Worm (Caenorhabditis elegans): Measurements from ENCODE around the gene M03C11.9.

Gene M03C11.9

ce11 chrIII:10367355-10367909, 24.1 kb downstream of the M03C11.9 start:
- TF ChIP-seq dpff-1 (tag; optimal IDR thresholded peaks at IDR 0.05) (no peak), ztf-6 (GFP tag; IDR thresholded peaks at IDR 0.05) (no peak), mcd-1 (GFP tag; IDR thresholded peaks at IDR 0.05) (no peak), egl-44 (GFP tag; IDR thresholded peaks at IDR 0.05) (no peak), K12H6.12 (tag; optimal IDR thresholded peaks at IDR 0.05) (peak; percentile 44), ceh-27 (GFP tag; optimal IDR thresholded peaks at IDR 0.05) (peak; percentile 4), hsf-1 (GFP tag; IDR thresholded peaks at IDR 0.05) (no peak), Y56A3A.18 (GFP tag; IDR thresholded peaks at IDR 0.05) (no peak), snpc-1.1 (tag; optimal IDR thresholded peaks at IDR 0.05; ENCODE audit: insufficient read depth) (no peak), snpc-3.4 (tag; optimal IDR thresholded peaks at IDR 0.05) (no peak)

ce11 chrIII:10364656-10365055, 26.9 kb downstream of the M03C11.9 start, which contains the start of gene tbc-8:
tbc-8 (plus strand) TSS chrIII:10364956.
- TF ChIP-seq akir-1 (GFP tag; optimal IDR thresholded peaks at IDR 0.05) (no peak), pha-4 (tag; optimal IDR thresholded peaks at IDR 0.05) (no peak), ztf-28 (GFP tag; IDR thresholded peaks at IDR 0.05) (no peak), ceh-79 (tag; optimal IDR thresholded peaks at IDR 0.05) (no peak), lir-1 (GFP tag; conservative IDR thresholded peaks at IDR 0.05) (no peak), hrde-1 (tag; optimal IDR thresholded peaks at IDR 0.05; ENCODE audit: borderline replicate concordance) (no peak), tbp1 (GFP tag; optimal IDR thresholded peaks at IDR 0.05) (no peak), ccch-3 (GFP tag; optimal IDR thresholded peaks at IDR 0.05) (no peak), snpc-1.1 (tag; optimal IDR thresholded peaks at IDR 0.05; ENCODE audit: insufficient read depth) (no peak), madf-3 (GFP tag; IDR thresholded peaks at IDR 0.05) (no peak), ekl-4 (GFP tag; IDR thresholded peaks at IDR 0.05) (no peak), F10E7.11 (tag; optimal IDR thresholded peaks at IDR 0.05) (no peak)

- TF ChIP-seq hrde-1 (tag; optimal IDR thresholded peaks at IDR 0.05; ENCODE audit: borderline replicate concordance) (no peak), zim-3 (tag; optimal IDR thresholded peaks at IDR 0.05) (no peak), tbx-9 (tag; optimal IDR thresholded peaks at IDR 0.05; ENCODE audit: borderline replicate concordance) (no peak), egl-44 (GFP tag; IDR thresholded peaks at IDR 0.05) (no peak), F57A8.1 (GFP tag; optimal IDR thresholded peaks at IDR 0.05) (no peak), cebp-2 (GFP tag; IDR thresholded peaks at IDR 0.05) (no peak), mel-28 (tag; optimal IDR thresholded peaks at IDR 0.05; ENCODE audit: borderline replicate concordance) (no peak), T26A5.8 (tag; optimal IDR thresholded peaks at IDR 0.05) (no peak), Y95B8A.8 (GFP tag; IDR thresholded peaks at IDR 0.05) (no peak), unc-62 (GFP tag; optimal IDR thresholded peaks at IDR 0.05) (no peak), C06A6.2 (GFP tag; conservative IDR thresholded peaks at IDR 0.05) (no peak), lsy-27 (tag; optimal IDR thresholded peaks at IDR 0.05; ENCODE audit: borderline replicate concordance, insufficient read depth) (no peak), aptf-2 (GFP tag; conservative IDR thresholded peaks at IDR 0.05) (no peak), snpc-1.1 (tag; optimal IDR thresholded peaks at IDR 0.05; ENCODE audit: insufficient read depth) (no peak), F22D6.2 (tag; optimal IDR thresholded peaks at IDR 0.05) (no peak), dox-1 (GFP tag; IDR thresholded peaks at IDR 0.05) (no peak)
These were observed 28.6 kb downstream of the M03C11.9 start for ce11 chrIII:10362920-10363319.

ce11 chrIII:10361456-10361855, 30.1 kb downstream of the M03C11.9 start:
- TF ChIP-seq bed-1 (GFP tag; IDR thresholded peaks at IDR 0.05), result no peak
- TF ChIP-seq D2030.7 (GFP tag; IDR thresholded peaks at IDR 0.05), result no peak
- TF ChIP-seq hlh-26 (GFP tag; conservative IDR thresholded peaks at IDR 0.05), result no peak
- TF ChIP-seq nhr-90 (tag; optimal IDR thresholded peaks at IDR 0.05), result no peak
- TF ChIP-seq Y53G8AR.9 (GFP tag; conservative IDR thresholded peaks at IDR 0.05), result no peak
- TF ChIP-seq atf-7 (tag; optimal IDR thresholded peaks at IDR 0.05), result no peak
- no peak for TF ChIP-seq egrh-3 (GFP tag; IDR thresholded peaks at IDR 0.05)
- TF ChIP-seq ztf-22 (GFP tag; optimal IDR thresholded peaks at IDR 0.05), result no peak
- TF ChIP-seq pha-4 (tag; optimal IDR thresholded peaks at IDR 0.05), result no peak
- TF ChIP-seq Y95B8A.8 (GFP tag; IDR thresholded peaks at IDR 0.05), result no peak
- TF ChIP-seq lin-26 (GFP tag; IDR thresholded peaks at IDR 0.05), result no peak
- no peak for TF ChIP-seq somi-1 (GFP tag; optimal IDR thresholded peaks at IDR 0.05)
- TF ChIP-seq nfya-2 (GFP tag; IDR thresholded peaks at IDR 0.05), result no peak
- no peak for TF ChIP-seq akir-1 (GFP tag; optimal IDR thresholded peaks at IDR 0.05)
